Worm (Caenorhabditis elegans) whole organism, young adult: ENCODE measurements around the gene Y66D12A.6.

Source experiments
- F55B11.4 ChIP-seq: sonication (generic microtip); optimal IDR thresholded peaks from 2 replicates; lab custom pipeline; 2016; ENCODE audit warnings: missing compliant biosample characterization, missing genetic modification characterization, borderline replicate concordance; ENCODE audit not compliant: insufficient read depth
- F57C9.4 ChIP-seq: sonication (generic microtip); optimal IDR thresholded peaks from 2 replicates; lab custom pipeline; 2017; ENCODE audit warnings: mild to moderate bottlenecking, missing genetic modification characterization, missing compliant biosample characterization
- K12H6.12 ChIP-seq: fragments of 200-800 bp; sonication (Bioruptor generic); optimal IDR thresholded peaks from 2 replicates; lab custom pipeline; 2018; ENCODE audit warnings: mild to moderate bottlenecking, missing genetic modification characterization, missing compliant biosample characterization
- T26A5.8 ChIP-seq: sonication (generic microtip); optimal IDR thresholded peaks from 2 replicates; lab custom pipeline; 2016; ENCODE audit warnings: missing genetic modification characterization, missing compliant biosample characterization
- aptf-2 ChIP-seq: fragments of 200-800 bp; sonication (Bioruptor generic); conservative IDR thresholded peaks from 2 replicates; pipeline ENCODE4 v1.3.6; 2022; ENCODE audit warnings: missing genetic modification reagents, missing genetic modification characterization, missing compliant biosample characterization
- attf-5 ChIP-seq: fragments of 200-800 bp; sonication (Bioruptor generic); optimal IDR thresholded peaks from 2 replicates; lab custom pipeline; 2018; ENCODE audit warnings: mild to moderate bottlenecking, missing genetic modification characterization, missing compliant biosample characterization
- ccch-3 ChIP-seq: fragments of 200-800 bp; sonication (Bioruptor generic); optimal IDR thresholded peaks from 2 replicates; lab custom pipeline; 2018; ENCODE audit warnings: mild to moderate bottlenecking, missing genetic modification characterization, missing compliant biosample characterization
- cebp-1 ChIP-seq, 2 experiments: fragments of 200-800 bp in 1 of 2; sonication (Bioruptor generic) in 1 of 2; sonication (generic microtip) in 1 of 2; IDR thresholded peaks in 1 of 2; optimal IDR thresholded peaks in 1 of 2; 2 replicates each; pipeline versions ENCODE4 v1.3.6 to Lab custom; 2017 to 2022; ENCODE audit warnings: missing compliant biosample characterization in 2 of 2, missing genetic modification characterization in 2 of 2, mild to moderate bottlenecking in 1 of 2, missing genetic modification reagents in 1 of 2, moderate library complexity in 1 of 2
- ceh-79 ChIP-seq: sonication (generic microtip); optimal IDR thresholded peaks from 2 replicates; lab custom pipeline; 2017; ENCODE audit warnings: mild to moderate bottlenecking, missing genetic modification characterization, missing compliant biosample characterization
- ceh-91 ChIP-seq: fragments of 200-800 bp; sonication (Bioruptor generic); IDR thresholded peaks from 2 replicates; pipeline ENCODE4 v1.3.6; 2022; ENCODE audit warnings: missing genetic modification reagents, missing genetic modification characterization, missing compliant biosample characterization
- dox-1 ChIP-seq: fragments of 200-800 bp; sonication (Bioruptor generic); IDR thresholded peaks from 2 replicates; pipeline ENCODE4 v1.3.6; 2022; ENCODE audit warnings: missing genetic modification reagents, missing genetic modification characterization, missing compliant biosample characterization
- dpff-1 ChIP-seq: sonication (generic microtip); optimal IDR thresholded peaks from 2 replicates; lab custom pipeline; 2017; ENCODE audit warnings: mild to moderate bottlenecking, missing genetic modification characterization, missing compliant biosample characterization
- dpl-1 ChIP-seq: fragments of 150-350 bp; optimal IDR thresholded peaks from 2 replicates; lab custom pipeline; 2014; ENCODE audit warnings: missing biosample characterization, missing genetic modification reagents, missing genetic modification characterization
- egl-18 ChIP-seq: fragments of 200-800 bp; sonication (Bioruptor generic); IDR thresholded peaks from 2 replicates; pipeline ENCODE4 v1.3.6; 2022; ENCODE audit warnings: missing genetic modification reagents, missing genetic modification characterization, missing compliant biosample characterization
- egl-44 ChIP-seq: fragments of 200-800 bp; sonication (Bioruptor generic); IDR thresholded peaks from 2 replicates; pipeline ENCODE4 v1.3.6; 2022; ENCODE audit warnings: missing genetic modification reagents, missing genetic modification characterization, missing compliant biosample characterization
- egrh-3 ChIP-seq: fragments of 200-800 bp; sonication (Bioruptor generic); IDR thresholded peaks from 2 replicates; pipeline ENCODE4 v1.3.6; 2022; ENCODE audit warnings: missing genetic modification reagents, missing genetic modification characterization, missing compliant biosample characterization
- hmg-1.2 ChIP-seq: fragments of 200-800 bp; sonication (Bioruptor generic); IDR thresholded peaks from 2 replicates; pipeline ENCODE4 v1.3.6; 2022; ENCODE audit warnings: missing genetic modification reagents, missing genetic modification characterization, missing compliant biosample characterization
- let-607 ChIP-seq, 2 experiments: fragments of 200-800 bp in 1 of 2; sonication (Bioruptor generic) in 1 of 2; sonication (generic microtip) in 1 of 2; optimal IDR thresholded peaks; 2 replicates each; lab custom pipeline; 2016 to 2018; ENCODE audit warnings: mild to moderate bottlenecking in 2 of 2, missing compliant biosample characterization in 2 of 2, missing genetic modification characterization in 2 of 2, moderate library complexity in 2 of 2, missing genotype in 1 of 2
- lin-26 ChIP-seq: fragments of 200-800 bp; sonication (Bioruptor generic); IDR thresholded peaks from 2 replicates; pipeline ENCODE4 v1.3.6; 2022; ENCODE audit warnings: missing genetic modification reagents, missing genetic modification characterization, missing compliant biosample characterization
- lin-40 ChIP-seq: sonication (generic microtip); optimal IDR thresholded peaks from 2 replicates; lab custom pipeline; 2016; ENCODE audit warnings: missing genetic modification characterization, mild to moderate bottlenecking, missing compliant biosample characterization, missing genotype, missing genetic modification reagents
- lsy-27 ChIP-seq: sonication (generic microtip); optimal IDR thresholded peaks from 2 replicates; lab custom pipeline; 2017; ENCODE audit warnings: missing genetic modification characterization, mild to moderate bottlenecking, missing compliant biosample characterization, antibody characterized with exemption, missing genotype, borderline replicate concordance; ENCODE audit not compliant: insufficient read depth
- madf-3 ChIP-seq: fragments of 200-800 bp; sonication (Bioruptor generic); IDR thresholded peaks from 2 replicates; pipeline ENCODE4 v1.3.6; 2022; ENCODE audit warnings: missing genetic modification reagents, missing genetic modification characterization, missing compliant biosample characterization
- mcd-1 ChIP-seq: fragments of 200-800 bp; sonication (Bioruptor generic); IDR thresholded peaks from 2 replicates; pipeline ENCODE4 v1.3.6; 2022; ENCODE audit warnings: missing genetic modification reagents, missing genetic modification characterization, missing compliant biosample characterization
- nfya-2 ChIP-seq: fragments of 200-800 bp; sonication (Bioruptor generic); IDR thresholded peaks from 2 replicates; pipeline ENCODE4 v1.3.6; 2022; ENCODE audit warnings: missing genetic modification reagents, missing genetic modification characterization, missing compliant biosample characterization
- nfyb-1 ChIP-seq: fragments of 200-800 bp; sonication (Bioruptor generic); IDR thresholded peaks from 2 replicates; pipeline ENCODE4 v1.3.6; 2022; ENCODE audit warnings: missing genetic modification reagents, missing genetic modification characterization, missing compliant biosample characterization
- nhr-120 ChIP-seq: fragments of 200-800 bp; sonication (Bioruptor generic); IDR thresholded peaks from 2 replicates; pipeline ENCODE4 v1.3.6; 2022; ENCODE audit warnings: missing genetic modification characterization, missing compliant biosample characterization
- pha-4 ChIP-seq: fragments of 150-350 bp; sonication (generic microtip); optimal IDR thresholded peaks from 2 replicates; lab custom pipeline; 2014; ENCODE audit warnings: missing biosample characterization, missing genetic modification reagents, missing genetic modification characterization
- rcor-1 ChIP-seq: fragments of 200-800 bp; sonication (Bioruptor generic); IDR thresholded peaks from 2 replicates; pipeline ENCODE4 v1.3.6; 2022; ENCODE audit warnings: missing genetic modification reagents, missing genetic modification characterization, missing compliant biosample characterization
- snpc-1.3 ChIP-seq: sonication (generic microtip); optimal IDR thresholded peaks from 2 replicates; lab custom pipeline; 2017; ENCODE audit warnings: missing genetic modification characterization, mild to moderate bottlenecking, missing compliant biosample characterization, antibody characterized with exemption, moderate library complexity, missing genotype, missing genetic modification reagents; ENCODE audit not compliant: insufficient read depth
- snpc-3.4 ChIP-seq: sonication (generic microtip); optimal IDR thresholded peaks from 2 replicates; lab custom pipeline; 2017; ENCODE audit warnings: missing genetic modification characterization, mild to moderate bottlenecking, missing compliant biosample characterization, antibody characterized with exemption, moderate library complexity, missing genotype, missing genetic modification reagents
- tbp1 ChIP-seq: fragments of 200-800 bp; sonication (Bioruptor generic); optimal IDR thresholded peaks from 2 replicates; lab custom pipeline; 2018; ENCODE audit warnings: mild to moderate bottlenecking, missing genetic modification characterization, missing compliant biosample characterization
- zfh-2 ChIP-seq: fragments of 200-800 bp; sonication (Bioruptor generic); conservative IDR thresholded peaks from 2 replicates; pipeline ENCODE4 v1.3.6; 2022; ENCODE audit warnings: missing genetic modification reagents, missing genetic modification characterization, missing compliant biosample characterization
- ztf-26 ChIP-seq: sonication (generic microtip); optimal IDR thresholded peaks from 2 replicates; lab custom pipeline; 2017; ENCODE audit warnings: missing genetic modification characterization, missing compliant biosample characterization

The Y66D12A.6 gene

ce11 chrIII:11565602-11566001 lies 15.6 kb downstream of the Y66D12A.6 start, which contains the start of gene Y66D12A.10 (continued):
- TF ChIP-seq lsy-27 (tag; lab: Kevin White, UChicago) (no peak), lin-40 (no peak), aptf-2 (no peak), rcor-1 (GFP tag; lab: Robert Waterston, UW) (no peak)
- TF ChIP-seq, all 124 proteins: peak for 7

- TF ChIP-seq zfh-2 (GFP tag; lab: Robert Waterston, UW) (peak; percentile 63; the same call in 1 of the 2 replicates), K12H6.12 (no peak)
- TF ChIP-seq, all 124 proteins: peak for 1
Observed at ce11 chrIII:11563417-11563949, 17.7 kb downstream of the Y66D12A.6 start, which contains the start of gene Y66D12A.11. TSS of gene Y66D12A.11 (plus strand) at chrIII:11563467.

ce11 chrIII:11561597-11561996 lies 19.6 kb downstream of the Y66D12A.6 start:
- TF ChIP-seq egrh-3 (GFP tag; lab: Robert Waterston, UW), result peak; percentile 22; the same call in 1 of the 2 replicates
- no peak for TF ChIP-seq egl-44 (GFP tag; lab: Robert Waterston, UW)
- TF ChIP-seq zfh-2 (GFP tag; lab: Robert Waterston, UW), result peak; percentile 54; the same call in 1 of the 2 replicates
- TF ChIP-seq, all 124 proteins: peak for 2

ce11 chrIII:11560504-11561202 lies 20.5 kb downstream of the Y66D12A.6 start, which contains the start of gene ztf-29:
TSS of gene ztf-29 (plus strand) at chrIII:11561152.
- TF ChIP-seq dpl-1 (GFP tag; lab: Kevin White, UChicago) (no peak), nfyb-1 (0 out of 2 replicates have a peak, but pooled peaks have one; percentile 38), T26A5.8 (no peak), F57C9.4 (tag; lab: Kevin White, UChicago) (no peak), tbp1 (GFP tag; lab: Kevin White, UChicago) (no peak), mcd-1 (GFP tag; lab: Robert Waterston, UW) (no peak), hmg-1.2 (GFP tag; lab: Robert Waterston, UW) (peak; percentile 48), ceh-79 (tag; lab: Kevin White, UChicago) (no peak), ccch-3 (GFP tag; lab: Kevin White, UChicago) (no peak)

- TF ChIP-seq lin-26 (GFP tag; lab: Robert Waterston, UW), result 0 out of 2 replicates have a peak, but pooled peaks have one; percentile 37
- TF ChIP-seq zfh-2 (GFP tag; lab: Robert Waterston, UW), result peak; percentile 48; the same call in 1 of the 2 replicates
- TF ChIP-seq nfya-2 (GFP tag; lab: Robert Waterston, UW), result no peak
Observed at ce11 chrIII:11559677-11560076, 21.5 kb downstream of the Y66D12A.6 start.

- TF ChIP-seq egl-18 (no peak), lin-40 (no peak), dox-1 (GFP tag; lab: Robert Waterston, UW) (no peak), rcor-1 (GFP tag; lab: Robert Waterston, UW) (no peak), attf-5 (no peak), cebp-1 (GFP tag; IDR thresholded peaks at IDR 0.05; lab: Robert Waterston, UW) (no peak), cebp-1 (tag; optimal IDR thresholded peaks at IDR 0.05; lab: Kevin White, UChicago) (no peak), madf-3 (no peak), pha-4 (tag; lab: Kevin White, UChicago) (no peak), ceh-91 (GFP tag; lab: Robert Waterston, UW) (no peak), nhr-120 (GFP tag; lab: Robert Waterston, UW) (no peak), let-607 (tag; optimal IDR thresholded peaks at IDR 0.05; lab: Kevin White, UChicago) (no peak), F55B11.4 (tag; lab: Kevin White, UChicago) (no peak), snpc-3.4 (tag; lab: Kevin White, UChicago) (no peak), ztf-26 (tag; lab: Kevin White, UChicago) (no peak), snpc-1.3 (tag; lab: Kevin White, UChicago) (no peak), dpff-1 (no peak)
Observed at ce11 chrIII:11558251-11558650, 23.0 kb downstream of the Y66D12A.6 start.
